Worm (Caenorhabditis elegans): Measurements from ENCODE around the gene hot-6.
A peak's percentile ranks its signal among the peaks of the same experiment; 100 is the strongest.

The hot-6 gene

DNA sequence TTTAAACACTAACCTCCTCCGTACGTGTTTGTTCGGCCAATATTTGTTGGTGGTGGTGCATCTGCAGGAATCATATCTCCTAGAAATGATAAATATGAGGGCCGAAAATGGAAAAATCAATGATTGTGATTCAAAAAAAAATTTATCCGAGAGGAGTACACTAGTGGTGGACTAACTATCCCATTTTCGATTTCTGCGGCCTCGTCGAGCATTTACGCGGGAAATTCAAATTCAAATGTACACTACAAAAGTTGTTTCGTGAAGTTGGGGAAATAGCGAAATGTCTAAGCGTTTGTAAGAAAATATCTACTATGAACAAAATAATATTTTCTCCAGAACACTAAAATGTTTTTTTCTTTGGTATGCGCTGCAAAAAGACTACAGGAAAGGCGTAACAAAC is 6.6 kb upstream of the hot-6 start (continued):
- no peak for TF ChIP-seq lin-15B (tag; optimal IDR thresholded peaks at IDR 0.05)
- no peak for TF ChIP-seq T26A8.4 (GFP tag; IDR thresholded peaks at IDR 0.05)
- TF ChIP-seq ztf-11 (tag; optimal IDR thresholded peaks at IDR 0.05): no peak
- TF ChIP-seq gei-8 (GFP tag; optimal IDR thresholded peaks at IDR 0.05): no peak
- TF ChIP-seq fos-1 (tag; optimal IDR thresholded peaks at IDR 0.05): no peak
- TF ChIP-seq F37D6.2 (tag; optimal IDR thresholded peaks at IDR 0.05): no peak

- TF ChIP-seq saeg-2 (GFP tag; IDR thresholded peaks at IDR 0.05) (no peak), cey-2 (tag; optimal IDR thresholded peaks at IDR 0.05; ENCODE audit: borderline replicate concordance, insufficient read depth) (no peak), mdl-1 (tag; optimal IDR thresholded peaks at IDR 0.05) (no peak), F10B5.3 (tag; optimal IDR thresholded peaks at IDR 0.05) (no peak), T20F7.1 (GFP tag; optimal IDR thresholded peaks at IDR 0.05) (no peak), unc-62 (GFP tag; optimal IDR thresholded peaks at IDR 0.05 in 1 of 2) (peak in 1 of 2 experiments; percentile 60), unc-62 (tag; optimal IDR thresholded peaks at IDR 0.05) (no peak), ceh-28 (tag; optimal IDR thresholded peaks at IDR 0.05) (no peak), zfp-3 (GFP tag; conservative IDR thresholded peaks at IDR 0.05) (no peak), zfp-2 (tag; optimal IDR thresholded peaks at IDR 0.05) (no peak), set-16 (GFP tag; IDR thresholded peaks at IDR 0.05) (no peak), F37D6.2 (tag; optimal IDR thresholded peaks at IDR 0.05) (no peak), ztf-11 (tag; optimal IDR thresholded peaks at IDR 0.05) (no peak), aha-1 (tag) (peak; percentile 92)
These were observed 5.0 kb upstream of the hot-6 start for ce11 chrV:11027740-11028139.

DNA sequence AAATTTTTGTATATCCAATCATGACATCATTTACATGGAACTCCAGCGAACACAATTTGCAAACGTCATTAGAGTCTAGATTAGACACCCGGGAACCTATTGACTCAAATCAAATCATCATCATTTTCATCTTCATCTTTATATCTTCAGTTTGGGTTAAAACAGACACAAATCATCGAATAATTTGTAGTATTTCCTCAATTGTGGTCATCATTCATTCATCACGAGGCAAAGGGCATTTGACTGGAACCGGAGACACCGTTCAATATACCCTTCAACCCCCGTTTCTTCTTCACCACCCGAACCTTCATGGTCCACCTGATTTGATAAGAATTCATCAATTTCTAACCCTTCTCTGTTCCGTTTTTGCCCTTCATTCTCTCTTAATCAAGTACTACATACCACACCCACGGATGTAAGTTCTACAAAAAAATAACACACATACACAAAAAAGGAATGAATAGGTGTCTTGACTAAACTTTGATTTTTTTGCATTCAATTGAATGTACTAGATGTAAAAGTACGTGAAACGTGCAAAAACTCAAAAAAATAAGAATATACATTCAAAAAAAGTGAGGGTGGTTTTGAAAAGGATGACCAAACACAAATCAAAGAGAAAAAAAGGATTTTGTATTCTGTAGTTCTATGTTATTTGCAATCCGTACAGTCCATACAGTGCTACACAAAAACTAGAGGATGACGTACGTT is 5.7 kb downstream of the hot-6 start:
- TF ChIP-seq nhr-102 (tag; optimal IDR thresholded peaks at IDR 0.05): no peak
- TF ChIP-seq lin-13 (GFP tag; optimal IDR thresholded peaks at IDR 0.05): no peak
- no peak for TF ChIP-seq nhr-42 (GFP tag; IDR thresholded peaks at IDR 0.05)
- no peak for TF ChIP-seq ztf-11 (tag; optimal IDR thresholded peaks at IDR 0.05)
- no peak for TF ChIP-seq ceh-20 (GFP tag; IDR thresholded peaks at IDR 0.05)
- TF ChIP-seq F37D6.2 (tag; optimal IDR thresholded peaks at IDR 0.05): no peak
- TF ChIP-seq nhr-28 (tag; optimal IDR thresholded peaks at IDR 0.05): peak; percentile 69

ce11 chrV:11014758-11015157 is 8.0 kb downstream of the hot-6 start:
- no peak for TF ChIP-seq daf-19 (GFP tag; conservative IDR thresholded peaks at IDR 0.05)
- TF ChIP-seq lin-38 (GFP tag; IDR thresholded peaks at IDR 0.05): no peak
- TF ChIP-seq R02D3.7 (tag; optimal IDR thresholded peaks at IDR 0.05): no peak
- no peak for TF ChIP-seq nhr-237 (tag; optimal IDR thresholded peaks at IDR 0.05)
- TF ChIP-seq ceh-62 (tag; optimal IDR thresholded peaks at IDR 0.05): no peak
- TF ChIP-seq nhr-111 (GFP tag; optimal IDR thresholded peaks at IDR 0.05): no peak
- TF ChIP-seq ZK337.2 (GFP tag; IDR thresholded peaks at IDR 0.05): no peak
- TF ChIP-seq unc-39 (tag; optimal IDR thresholded peaks at IDR 0.05): no peak
- no peak for TF ChIP-seq daf-12 (tag; optimal IDR thresholded peaks at IDR 0.05)
- no peak for TF ChIP-seq ztf-11 (tag; optimal IDR thresholded peaks at IDR 0.05)
- TF ChIP-seq aly-2 (tag; optimal IDR thresholded peaks at IDR 0.05): no peak
- TF ChIP-seq egl-43 (GFP tag; IDR thresholded peaks at IDR 0.05): no peak
- TF ChIP-seq mes-2 (tag; optimal IDR thresholded peaks at IDR 0.05; ENCODE audit: poor library complexity, severe bottlenecking): no peak
- TF ChIP-seq ctbp-1 (GFP tag; IDR thresholded peaks at IDR 0.05): no peak
- TF ChIP-seq fkh-10 (GFP tag; optimal IDR thresholded peaks at IDR 0.05): no peak
- TF ChIP-seq lsy-2 (tag; optimal IDR thresholded peaks at IDR 0.05): no peak
- no peak for TF ChIP-seq ceh-82 (tag; optimal IDR thresholded peaks at IDR 0.05)
- no peak for TF ChIP-seq mxl-2 (GFP tag; conservative IDR thresholded peaks at IDR 0.05)
- no peak for TF ChIP-seq dmd-8 (GFP tag; IDR thresholded peaks at IDR 0.05)
- no peak for TF ChIP-seq mep-1 (tag; optimal IDR thresholded peaks at IDR 0.05)
